Fruit fly (Drosophila melanogaster) whole organism, prepupa: Measurements from ENCODE around the gene CG32437.

Source experiments
- CG1621 ChIP-seq: fragments of 200-800 bp; sonication (Bioruptor generic); optimal IDR thresholded peaks from 3 replicates; lab custom pipeline; 2018; ENCODE audit warnings: missing biosample characterization, mild to moderate bottlenecking, missing genetic modification characterization
- CG4318 ChIP-seq: fragments of 200-800 bp; sonication (Bioruptor generic); optimal IDR thresholded peaks from 3 replicates; lab custom pipeline; 2017; ENCODE audit warnings: missing biosample characterization, mild to moderate bottlenecking, missing genetic modification characterization
- acj6 ChIP-seq: fragments of 200-800 bp; sonication (Bioruptor generic); optimal IDR thresholded peaks from 3 replicates; lab custom pipeline; 2016; ENCODE audit warnings: missing biosample characterization, missing genetic modification characterization

- TF ChIP-seq CG1621 (tag; lab: Kevin White, UChicago) (no peak), acj6 (GFP tag; lab: Kevin White, UChicago) (no peak), CG4318 (GFP tag; lab: Kevin White, UChicago) (no peak)
These were observed at the start of gene CG32437 for dm6 chr3L:21357383-21357782.
